Worm (Caenorhabditis elegans): Measurements from ENCODE around the gene mfsd-8.

The mfsd-8 gene

DNA sequence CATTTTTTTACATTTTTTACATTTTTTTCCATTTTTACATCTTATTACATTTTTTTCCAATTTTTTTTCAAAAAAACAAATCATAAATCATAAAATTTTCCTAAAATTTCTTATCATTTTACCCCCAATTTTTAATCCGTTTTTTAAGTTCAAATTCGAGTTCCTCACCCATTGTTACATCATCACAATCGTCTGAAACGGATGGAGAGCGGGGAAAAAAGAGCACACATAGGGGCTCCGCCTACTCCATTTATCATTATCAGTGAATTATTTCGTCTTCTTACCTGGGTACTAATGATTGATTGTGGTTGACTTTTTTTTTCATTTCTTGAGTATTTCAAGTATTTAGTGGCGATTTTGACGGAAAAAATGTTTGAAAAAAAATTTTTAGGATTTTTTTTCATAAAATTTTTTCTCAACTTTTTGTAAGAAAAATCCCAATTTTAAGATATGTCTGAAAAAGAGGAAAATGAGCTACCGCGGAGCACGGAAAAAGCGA lies at the start of gene mfsd-8:
mfsd-8 (plus strand) TSS at position 449 of the 499 bp plus-strand sequence.
- TF ChIP-seq aha-1 (tag; optimal IDR thresholded peaks at IDR 0.05) (no peak), vab-15 (tag; optimal IDR thresholded peaks at IDR 0.05) (no peak), egl-13 (tag; optimal IDR thresholded peaks at IDR 0.05) (peak; percentile 17), egl-27 (tag; optimal IDR thresholded peaks at IDR 0.05) (no peak), elt-2 (tag; optimal IDR thresholded peaks at IDR 0.05) (peak; percentile 84), hpl-2 (GFP tag; optimal IDR thresholded peaks at IDR 0.05) (no peak), lin-35 (GFP tag; optimal IDR thresholded peaks at IDR 0.05) (peak in 1 of 2 experiments; percentile 11), zip-4 (GFP tag; optimal IDR thresholded peaks at IDR 0.05) (no peak), fkh-10 (GFP tag; optimal IDR thresholded peaks at IDR 0.05) (no peak)

DNA sequence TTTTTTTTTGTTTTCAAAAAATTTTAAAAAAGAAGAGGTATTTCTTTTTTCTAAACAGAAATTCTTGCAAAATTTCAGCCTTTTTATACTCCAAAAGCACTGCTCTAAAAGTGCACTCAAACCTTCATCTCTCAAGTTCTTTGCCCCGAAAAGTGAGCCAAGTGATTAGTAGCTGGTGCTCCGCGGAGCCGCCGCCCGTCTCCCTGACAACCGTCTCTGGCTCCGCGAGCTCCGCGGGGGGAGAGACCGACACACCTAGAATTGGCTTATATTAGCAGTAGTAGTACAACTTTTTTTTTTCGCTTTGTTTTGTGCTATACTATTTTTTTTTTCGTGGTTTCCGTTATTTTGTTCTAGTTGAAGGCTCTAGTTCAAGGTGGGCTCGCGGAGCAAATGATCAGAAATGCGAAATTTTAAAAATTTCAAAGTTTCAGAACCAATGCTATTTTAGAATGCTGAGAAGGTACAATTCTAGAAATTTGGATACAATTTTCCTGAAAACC lies 49.4 kb upstream of the mfsd-8 start, which contains the start of gene Y53G8AL.1:
Y53G8AL.1 (plus strand) TSS at position 453 of the 503 bp plus-strand sequence.
- no peak for TF ChIP-seq ceh-82 (tag; optimal IDR thresholded peaks at IDR 0.05)
- TF ChIP-seq unc-30 (tag; optimal IDR thresholded peaks at IDR 0.05): no peak
- TF ChIP-seq nhr-47 (tag; optimal IDR thresholded peaks at IDR 0.05): no peak
- TF ChIP-seq unc-98 (GFP tag; IDR thresholded peaks at IDR 0.05): no peak
- no peak for TF ChIP-seq lin-13 (GFP tag; optimal IDR thresholded peaks at IDR 0.05)
- TF ChIP-seq C04F5.9 (tag; optimal IDR thresholded peaks at IDR 0.05): no peak
- TF ChIP-seq hpl-2 (GFP tag; optimal IDR thresholded peaks at IDR 0.05): no peak
- TF ChIP-seq skn-1 (tag; optimal IDR thresholded peaks at IDR 0.05): no peak
- no peak for TF ChIP-seq swsn-7 (tag; optimal IDR thresholded peaks at IDR 0.05)
- no peak for TF ChIP-seq pag-3 (tag; optimal IDR thresholded peaks at IDR 0.05; ENCODE audit: borderline replicate concordance, insufficient read depth)
- TF ChIP-seq lin-15B (tag; optimal IDR thresholded peaks at IDR 0.05): no peak
- no peak for TF ChIP-seq hlh-4 (tag; optimal IDR thresholded peaks at IDR 0.05)
- TF ChIP-seq lin-39 (tag; optimal IDR thresholded peaks at IDR 0.05): no peak

- no peak for TF ChIP-seq snu-23 (GFP tag; optimal IDR thresholded peaks at IDR 0.05)
- no peak for TF ChIP-seq fkh-10 (GFP tag; optimal IDR thresholded peaks at IDR 0.05)
- TF ChIP-seq nhr-85 (tag): no peak
- no peak for TF ChIP-seq skn-1 (tag; optimal IDR thresholded peaks at IDR 0.05)
- TF ChIP-seq zag-1 (tag; optimal IDR thresholded peaks at IDR 0.05): no peak
- no peak for TF ChIP-seq ceh-82 (tag; optimal IDR thresholded peaks at IDR 0.05)
Measured at ce11 chrIII:3240893-3241292, 41.2 kb upstream of the mfsd-8 start.

DNA sequence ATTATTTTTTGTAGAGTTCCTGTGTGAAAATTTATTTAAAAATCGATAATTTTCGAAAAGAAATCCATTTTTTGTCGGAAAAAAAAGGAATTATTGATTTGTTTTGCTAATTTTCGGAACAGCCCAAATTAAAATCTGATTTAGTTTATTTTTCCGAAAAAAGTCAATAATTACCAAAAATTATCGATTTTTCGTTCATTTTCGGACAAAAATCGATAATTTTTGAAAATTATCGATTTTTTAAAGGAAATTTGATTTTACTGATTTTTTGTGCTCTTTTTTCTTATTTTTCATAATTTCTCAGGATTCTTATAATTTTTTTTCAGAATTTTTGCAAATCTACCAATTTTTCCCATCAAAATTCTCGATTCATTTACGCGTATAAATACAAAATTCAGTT lies 40.7 kb upstream of the mfsd-8 start:
- no peak for TF ChIP-seq unc-86 (tag; optimal IDR thresholded peaks at IDR 0.05)
- no peak for TF ChIP-seq sup-37 (GFP tag; optimal IDR thresholded peaks at IDR 0.05)
- no peak for TF ChIP-seq fkh-8 (tag; optimal IDR thresholded peaks at IDR 0.05)

ce11 chrIII:3241943-3242342 lies 40.2 kb upstream of the mfsd-8 start:
- TF ChIP-seq ztf-4 (tag; optimal IDR thresholded peaks at IDR 0.05): no peak

DNA sequence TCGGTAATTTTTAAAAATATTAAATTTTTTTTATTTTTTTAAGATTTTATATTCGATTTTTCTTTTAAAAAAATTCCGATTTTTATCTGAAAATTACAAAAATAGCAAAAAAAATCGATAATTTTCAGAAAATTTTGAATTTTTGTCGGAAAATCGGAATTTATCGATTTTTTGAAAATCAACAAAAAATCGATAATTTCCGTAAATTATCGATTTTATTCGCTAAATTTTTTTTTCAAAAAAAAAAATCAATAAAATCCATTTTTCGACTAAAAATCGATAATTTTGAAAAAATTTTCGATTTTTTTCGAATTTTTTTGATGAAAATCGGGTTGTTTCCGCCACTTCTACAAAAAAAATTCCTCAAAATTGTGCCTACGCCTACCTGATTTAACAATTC lies 39.7 kb upstream of the mfsd-8 start:
- TF ChIP-seq egl-27 (tag; optimal IDR thresholded peaks at IDR 0.05) (no peak), pqm-1 (tag; optimal IDR thresholded peaks at IDR 0.05) (no peak)

DNA sequence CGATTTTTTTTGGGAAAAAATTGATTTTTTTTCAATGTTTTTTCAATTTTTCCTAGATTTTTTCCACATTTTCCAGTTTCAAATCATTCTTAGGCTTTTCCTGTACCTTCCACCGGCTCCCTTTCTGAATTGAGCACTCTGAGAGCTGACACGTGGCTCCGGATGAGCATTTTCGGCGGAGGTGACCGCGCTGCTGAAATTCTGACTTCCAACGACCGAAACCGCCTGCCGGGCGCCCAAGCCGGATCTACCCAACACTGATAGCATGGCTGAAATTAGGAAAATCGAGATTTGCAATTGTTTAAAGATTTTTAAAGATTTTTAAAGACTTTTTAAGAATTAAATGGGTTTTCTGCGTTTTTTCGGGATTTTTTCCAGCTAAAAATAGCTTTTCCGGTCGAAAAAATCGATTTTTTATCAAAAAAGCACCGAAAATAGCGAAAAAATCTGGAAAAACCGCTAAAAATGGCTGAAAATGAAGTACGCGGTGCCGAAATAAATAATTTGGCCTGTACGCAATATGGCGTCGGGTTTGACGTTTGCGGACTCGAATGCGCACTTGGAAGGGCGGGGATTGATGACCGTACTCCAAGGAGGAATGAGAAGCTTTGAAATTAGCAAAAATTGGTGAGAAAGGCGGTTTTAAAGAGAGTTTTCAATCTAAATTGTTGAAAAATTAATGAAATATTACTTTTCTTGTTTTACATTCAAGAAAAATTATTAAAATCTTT lies 33.6 kb upstream of the mfsd-8 start, which contains the start of gene nduf-9:
nduf-9 (minus strand) TSS at position 269 of the 731 bp plus-strand sequence.
- TF ChIP-seq pag-3 (tag; optimal IDR thresholded peaks at IDR 0.05; ENCODE audit: borderline replicate concordance, insufficient read depth) (no peak), snu-23 (GFP tag; optimal IDR thresholded peaks at IDR 0.05) (peak; percentile 58), C16A3.4 (tag; optimal IDR thresholded peaks at IDR 0.05) (peak; percentile 13), aly-2 (tag; optimal IDR thresholded peaks at IDR 0.05) (no peak), fos-1 (tag; optimal IDR thresholded peaks at IDR 0.05) (no peak), mep-1 (tag; optimal IDR thresholded peaks at IDR 0.05) (peak; percentile 61), nhr-11 (tag; optimal IDR thresholded peaks at IDR 0.05) (no peak), elt-2 (tag; optimal IDR thresholded peaks at IDR 0.05) (no peak), egl-27 (tag; optimal IDR thresholded peaks at IDR 0.05) (no peak), ztf-4 (tag; optimal IDR thresholded peaks at IDR 0.05) (no peak), zip-4 (GFP tag; optimal IDR thresholded peaks at IDR 0.05) (no peak), vab-15 (tag; optimal IDR thresholded peaks at IDR 0.05) (no peak), skn-1 (tag; optimal IDR thresholded peaks at IDR 0.05) (peak; percentile 23), mab-9 (GFP tag; IDR thresholded peaks at IDR 0.05) (no peak), dpl-1 (GFP tag; optimal IDR thresholded peaks at IDR 0.05) (peak; percentile 50 to 71 (median 65)), sox-4 (tag; optimal IDR thresholded peaks at IDR 0.05) (peak; percentile 24), lin-13 (GFP tag; optimal IDR thresholded peaks at IDR 0.05) (no peak), jun-1 (tag; optimal IDR thresholded peaks at IDR 0.05) (no peak), nhr-28 (tag; optimal IDR thresholded peaks at IDR 0.05) (no peak)
